Worm (Caenorhabditis elegans) whole organism, L2 larva: ENCODE results near the gene chil-16.

Source experiments
- C34F6.9 ChIP-seq: fragments of 150-350 bp; optimal IDR thresholded peaks from 2 replicates; lab custom pipeline; 2014; ENCODE audit warnings: missing biosample characterization, missing genetic modification characterization
- F13H6.1 ChIP-seq: sonication (generic microtip); optimal IDR thresholded peaks from 2 replicates; lab custom pipeline; 2016; ENCODE audit warnings: missing genetic modification characterization, missing compliant biosample characterization
- R02D3.7 ChIP-seq: fragments of 150-350 bp; optimal IDR thresholded peaks from 2 replicates; lab custom pipeline; 2014; ENCODE audit warnings: missing biosample characterization, missing genetic modification characterization
- Y55F3AM.14 ChIP-seq: fragments of 200-800 bp; sonication (Bioruptor generic); optimal IDR thresholded peaks from 2 replicates; lab custom pipeline; 2018; ENCODE audit warnings: mild to moderate bottlenecking, missing genetic modification characterization, missing compliant biosample characterization
- ZK546.5 ChIP-seq: sonication (generic microtip); optimal IDR thresholded peaks from 2 replicates; lab custom pipeline; 2017; ENCODE audit warnings: missing biosample characterization, missing genetic modification characterization
- alr-1 ChIP-seq: fragments of 150-350 bp; optimal IDR thresholded peaks from 2 replicates; lab custom pipeline; 2014; ENCODE audit warnings: missing biosample characterization, missing genetic modification characterization
- aly-2 ChIP-seq: fragments of 150-350 bp; optimal IDR thresholded peaks from 2 replicates; lab custom pipeline; 2014; ENCODE audit warnings: missing biosample characterization, missing genetic modification characterization
- ama-1 ChIP-seq: fragments of 150-350 bp; optimal IDR thresholded peaks from 2 replicates; lab custom pipeline; 2018; ENCODE audit warnings: inconsistent platforms
- blmp-1 ChIP-seq: sonication (generic microtip); optimal IDR thresholded peaks from 2 replicates; lab custom pipeline; 2017; ENCODE audit warnings: missing genetic modification characterization, mild to moderate bottlenecking, missing compliant biosample characterization, antibody characterized with exemption, moderate library complexity; ENCODE audit not compliant: insufficient read depth
- ceh-16 ChIP-seq: fragments of 150-350 bp; optimal IDR thresholded peaks from 2 replicates; lab custom pipeline; 2014; ENCODE audit warnings: missing biosample characterization, missing genetic modification characterization
- crh-2 ChIP-seq: sonication (generic microtip); optimal IDR thresholded peaks from 2 replicates; lab custom pipeline; 2017; ENCODE audit warnings: missing biosample characterization, missing genetic modification characterization
- egl-27 ChIP-seq: sonication (generic microtip); optimal IDR thresholded peaks from 3 replicates; lab custom pipeline; 2017; ENCODE audit warnings: missing biosample characterization, missing genetic modification reagents, missing genetic modification characterization
- elt-1 ChIP-seq: fragments of 150-350 bp; optimal IDR thresholded peaks from 2 replicates; lab custom pipeline; 2014; ENCODE audit warnings: missing biosample characterization, missing genetic modification characterization
- fos-1 ChIP-seq: fragments of 150-350 bp; optimal IDR thresholded peaks from 2 replicates; lab custom pipeline; 2014; ENCODE audit warnings: missing biosample characterization, missing genetic modification characterization
- gmeb-1 ChIP-seq: fragments of 150-350 bp; optimal IDR thresholded peaks from 2 replicates; lab custom pipeline; 2014; ENCODE audit warnings: missing biosample characterization, missing genetic modification characterization
- lin-13 ChIP-seq: fragments of 150-350 bp; optimal IDR thresholded peaks from 2 replicates; lab custom pipeline; 2014; ENCODE audit warnings: missing biosample characterization, missing genetic modification reagents, missing genetic modification characterization
- mab-5 ChIP-seq: fragments of 150-350 bp; optimal IDR thresholded peaks from 2 replicates; lab custom pipeline; 2014; ENCODE audit warnings: missing biosample characterization, missing genetic modification characterization
- mbf-1 ChIP-seq: sonication (generic microtip); optimal IDR thresholded peaks from 2 replicates; lab custom pipeline; 2017; ENCODE audit warnings: missing biosample characterization, missing genetic modification characterization
- nhr-10 ChIP-seq: sonication (generic microtip); optimal IDR thresholded peaks from 2 replicates; lab custom pipeline; 2017; ENCODE audit warnings: missing biosample characterization, missing genetic modification characterization
- nhr-11 ChIP-seq: fragments of 150-350 bp; optimal IDR thresholded peaks from 2 replicates; lab custom pipeline; 2014; ENCODE audit warnings: missing biosample characterization, missing genetic modification characterization
- nhr-23 ChIP-seq: fragments of 150-350 bp; optimal IDR thresholded peaks from 2 replicates; lab custom pipeline; 2014; ENCODE audit warnings: missing biosample characterization, missing genetic modification reagents, missing genetic modification characterization
- nhr-25 ChIP-seq: fragments of 150-350 bp; sonication (generic microtip); optimal IDR thresholded peaks from 3 replicates; lab custom pipeline; 2014; ENCODE audit warnings: missing biosample characterization, missing genetic modification characterization
- nhr-6 ChIP-seq: fragments of 150-350 bp; optimal IDR thresholded peaks from 2 replicates; lab custom pipeline; 2014; ENCODE audit warnings: missing biosample characterization, missing genetic modification characterization
- nhr-77 ChIP-seq: fragments of 150-350 bp; optimal IDR thresholded peaks from 2 replicates; lab custom pipeline; 2014; ENCODE audit warnings: missing biosample characterization, missing genetic modification characterization
- peb-1 ChIP-seq: fragments of 150-350 bp; optimal IDR thresholded peaks from 2 replicates; lab custom pipeline; 2014; ENCODE audit warnings: missing biosample characterization, missing genetic modification characterization
- sem-4 ChIP-seq: fragments of 150-350 bp; optimal IDR thresholded peaks from 2 replicates; lab custom pipeline; 2014; ENCODE audit warnings: missing biosample characterization, missing genetic modification reagents, missing genetic modification characterization
- sma-3 ChIP-seq: sonication (generic microtip); optimal IDR thresholded peaks from 2 replicates; lab custom pipeline; 2016; ENCODE audit warnings: missing genetic modification reagents, missing genetic modification characterization, missing compliant biosample characterization
- sma-9 ChIP-seq, 2 experiments: fragments of 150-350 bp in 1 of 2; sonication (generic microtip) in 1 of 2; optimal IDR thresholded peaks; 2 replicates each; lab custom pipeline; 2014 to 2016; ENCODE audit warnings: missing genetic modification characterization in 2 of 2, mild to moderate bottlenecking in 1 of 2, missing biosample characterization in 1 of 2, missing compliant biosample characterization in 1 of 2, missing genetic modification reagents in 1 of 2, moderate library complexity in 1 of 2
- unc-39 ChIP-seq: fragments of 150-350 bp; optimal IDR thresholded peaks from 2 replicates; lab custom pipeline; 2014; ENCODE audit warnings: missing biosample characterization, missing genetic modification characterization
- unc-55 ChIP-seq: fragments of 150-350 bp; sonication (generic microtip); optimal IDR thresholded peaks from 3 replicates; lab custom pipeline; 2014; ENCODE audit warnings: missing biosample characterization, missing genetic modification reagents, missing genetic modification characterization
- unc-62 ChIP-seq: fragments of 150-350 bp; optimal IDR thresholded peaks from 2 replicates; lab custom pipeline; 2014; ENCODE audit warnings: missing biosample characterization, missing genetic modification reagents, missing genetic modification characterization
- zag-1 ChIP-seq: fragments of 150-350 bp; optimal IDR thresholded peaks from 2 replicates; lab custom pipeline; 2014; ENCODE audit warnings: missing biosample characterization, missing genetic modification characterization
- ztf-1 ChIP-seq: fragments of 200-800 bp; sonication (Bioruptor generic); conservative IDR thresholded peaks from 2 replicates; pipeline ENCODE4 v1.3.6; 2022; ENCODE audit warnings: missing genetic modification characterization, missing compliant biosample characterization
- ztf-11 ChIP-seq: sonication (generic microtip); optimal IDR thresholded peaks from 2 replicates; lab custom pipeline; 2017; ENCODE audit warnings: missing biosample characterization, missing genetic modification characterization
- ztf-4 ChIP-seq: fragments of 150-350 bp; optimal IDR thresholded peaks from 2 replicates; lab custom pipeline; 2014; ENCODE audit warnings: missing biosample characterization, missing genetic modification characterization

Gene chil-16

ce11 chrII:9421969-9422368, 19.8 kb downstream of the chil-16 start, which contains the start of gene M176.11:
TSS of gene M176.11 (plus strand) at chrII:9422269.
- TF ChIP-seq elt-1 (tag; lab: Kevin White, UChicago) = no peak
- TF ChIP-seq Y55F3AM.14 = no peak
- TF ChIP-seq zag-1 (tag; lab: Kevin White, UChicago) = no peak
- TF ChIP-seq ztf-1 (GFP tag; lab: Robert Waterston, UW) = no peak
- TF ChIP-seq gmeb-1 (tag; lab: Kevin White, UChicago) = no peak
- TF ChIP-seq nhr-77 (tag; lab: Kevin White, UChicago) = no peak
- no peak for TF ChIP-seq sma-3
- no peak for TF ChIP-seq peb-1
- no peak for TF ChIP-seq nhr-11
- TF ChIP-seq mab-5 (tag; lab: Kevin White, UChicago) = no peak
- TF ChIP-seq fos-1 (tag; lab: Kevin White, UChicago) = no peak

- TF ChIP-seq ama-1 (lab: Kevin White, UChicago) = no peak
- TF ChIP-seq nhr-10 (tag; lab: Kevin White, UChicago) = no peak
- no peak for TF ChIP-seq unc-39 (tag; lab: Kevin White, UChicago)
- TF ChIP-seq sma-9 (GFP tag; optimal IDR thresholded peaks at IDR 0.05; lab: Kevin White, UChicago) = no peak
- no peak for TF ChIP-seq sma-9 (tag; optimal IDR thresholded peaks at IDR 0.05; lab: Kevin White, UChicago)
- TF ChIP-seq alr-1 (tag; lab: Kevin White, UChicago) = no peak
- no peak for TF ChIP-seq nhr-6 (tag; lab: Kevin White, UChicago)
- TF ChIP-seq ztf-4 (tag; lab: Kevin White, UChicago) = no peak
- TF ChIP-seq blmp-1 (tag; lab: Kevin White, UChicago) = no peak
- no peak for TF ChIP-seq zag-1 (tag; lab: Kevin White, UChicago)
- TF ChIP-seq ceh-16 (tag; lab: Kevin White, UChicago) = no peak
- no peak for TF ChIP-seq C34F6.9 (tag; lab: Kevin White, UChicago)
- no peak for TF ChIP-seq ZK546.5
- TF ChIP-seq unc-55 (GFP tag; lab: Kevin White, UChicago) = no peak
- no peak for TF ChIP-seq lin-13 (GFP tag; lab: Kevin White, UChicago)
- TF ChIP-seq fos-1 (tag; lab: Kevin White, UChicago) = no peak
- TF ChIP-seq egl-27 = no peak
- TF ChIP-seq sma-3 = no peak
- no peak for TF ChIP-seq mbf-1 (tag; lab: Kevin White, UChicago)
- TF ChIP-seq F13H6.1 (tag; lab: Kevin White, UChicago) = no peak
- no peak for TF ChIP-seq crh-2
Observed at ce11 chrII:9418843-9419532, 22.8 kb downstream of the chil-16 start.

- TF ChIP-seq crh-2 = no peak
- TF ChIP-seq sem-4 (tag; lab: Kevin White, UChicago) = no peak
- no peak for TF ChIP-seq ztf-11 (tag; lab: Kevin White, UChicago)
- no peak for TF ChIP-seq aly-2 (tag; lab: Kevin White, UChicago)
- TF ChIP-seq unc-62 = no peak
- TF ChIP-seq F13H6.1 (tag; lab: Kevin White, UChicago) = no peak
- TF ChIP-seq R02D3.7 = no peak
- TF ChIP-seq nhr-25 (tag; lab: Kevin White, UChicago) = no peak
- no peak for TF ChIP-seq peb-1
- no peak for TF ChIP-seq Y55F3AM.14
- TF ChIP-seq ztf-4 (tag; lab: Kevin White, UChicago) = no peak
- no peak for TF ChIP-seq egl-27
- TF ChIP-seq nhr-23 (tag; lab: Kevin White, UChicago) = no peak
- TF ChIP-seq nhr-11 = no peak
- no peak for TF ChIP-seq unc-55 (GFP tag; lab: Kevin White, UChicago)
Observed at ce11 chrII:9418065-9418567, 23.6 kb downstream of the chil-16 start, which contains the start of the genes M176.4 and M176.16. TSS of gene M176.4 (plus strand) at chrII:9418365. TSS of gene M176.16 (plus strand) at chrII:9418517.
